Worm (Caenorhabditis elegans) whole organism, young adult: Measurements from ENCODE around the gene srsx-18.

Experiments
- B0336.3 ChIP-seq: fragments of 200-800 bp; sonication (Bioruptor generic); IDR thresholded peaks from 2 replicates; pipeline ENCODE4 v1.3.6; 2022; ENCODE audit warnings: missing genetic modification characterization, missing compliant biosample characterization
- F23B12.7 ChIP-seq: sonication (generic microtip); optimal IDR thresholded peaks from 2 replicates; lab custom pipeline; 2017; ENCODE audit warnings: missing genetic modification characterization, mild to moderate bottlenecking, missing compliant biosample characterization, antibody characterized with exemption, moderate library complexity; ENCODE audit not compliant: insufficient read depth
- F33H1.4 ChIP-seq: fragments of 200-800 bp; sonication (Bioruptor generic); IDR thresholded peaks from 2 replicates; pipeline ENCODE4 v1.3.6; 2022; ENCODE audit warnings: missing genetic modification reagents, missing genetic modification characterization, missing compliant biosample characterization
- F37B4.10 ChIP-seq: fragments of 200-800 bp; sonication (Bioruptor generic); IDR thresholded peaks from 2 replicates; pipeline ENCODE4 v1.3.6; 2022; ENCODE audit warnings: missing genetic modification characterization, missing compliant biosample characterization
- F57A8.1 ChIP-seq: fragments of 200-800 bp; sonication (Bioruptor generic); optimal IDR thresholded peaks from 2 replicates; lab custom pipeline; 2018; ENCODE audit warnings: mild to moderate bottlenecking, missing genetic modification characterization, moderate library complexity, missing compliant biosample characterization
- K11D2.4 ChIP-seq: fragments of 200-800 bp; sonication (Bioruptor generic); IDR thresholded peaks from 2 replicates; pipeline ENCODE4 v1.3.6; 2022; ENCODE audit warnings: missing genetic modification reagents, missing genetic modification characterization, missing compliant biosample characterization
- Y53G8AR.9 ChIP-seq: fragments of 200-800 bp; sonication (Bioruptor generic); conservative IDR thresholded peaks from 2 replicates; pipeline ENCODE4 v1.3.6; 2022; ENCODE audit warnings: missing genetic modification reagents, missing genetic modification characterization, missing compliant biosample characterization
- Y95B8A.8 ChIP-seq: fragments of 200-800 bp; sonication (Bioruptor generic); IDR thresholded peaks from 2 replicates; pipeline ENCODE4 v1.3.6; 2022; ENCODE audit warnings: missing genetic modification reagents, missing genetic modification characterization, missing compliant biosample characterization
- akir-1 ChIP-seq: fragments of 200-800 bp; sonication (Bioruptor generic); optimal IDR thresholded peaks from 2 replicates; lab custom pipeline; 2018; ENCODE audit warnings: mild to moderate bottlenecking, missing genetic modification characterization, moderate library complexity, missing compliant biosample characterization
- attf-6 ChIP-seq: fragments of 200-800 bp; sonication (Bioruptor generic); IDR thresholded peaks from 2 replicates; pipeline ENCODE4 v1.3.6; 2022; ENCODE audit warnings: missing genetic modification reagents, missing genetic modification characterization, missing compliant biosample characterization
- ceh-27 ChIP-seq: fragments of 200-800 bp; sonication (Bioruptor generic); optimal IDR thresholded peaks from 2 replicates; lab custom pipeline; 2018; ENCODE audit warnings: mild to moderate bottlenecking, missing genetic modification characterization, moderate library complexity, missing compliant biosample characterization
- ceh-58 ChIP-seq: fragments of 200-800 bp; sonication (Bioruptor generic); IDR thresholded peaks from 2 replicates; pipeline ENCODE4 v1.3.6; 2022; ENCODE audit warnings: missing genetic modification characterization, missing compliant biosample characterization
- efl-1 ChIP-seq: fragments of 150-350 bp; optimal IDR thresholded peaks from 2 replicates; lab custom pipeline; 2014; ENCODE audit warnings: missing biosample characterization, missing genetic modification reagents, missing genetic modification characterization
- egl-44 ChIP-seq: fragments of 200-800 bp; sonication (Bioruptor generic); IDR thresholded peaks from 2 replicates; pipeline ENCODE4 v1.3.6; 2022; ENCODE audit warnings: missing genetic modification reagents, missing genetic modification characterization, missing compliant biosample characterization
- fkh-3 ChIP-seq: sonication (generic microtip); optimal IDR thresholded peaks from 2 replicates; lab custom pipeline; 2016; ENCODE audit warnings: mild to moderate bottlenecking, missing genetic modification characterization, missing compliant biosample characterization
- him-1 ChIP-seq: sonication (generic microtip); optimal IDR thresholded peaks from 2 replicates; lab custom pipeline; 2016; ENCODE audit warnings: missing genotype, missing genetic modification reagents, missing genetic modification characterization, missing compliant biosample characterization
- hlh-12 ChIP-seq: sonication (generic microtip); optimal IDR thresholded peaks from 2 replicates; lab custom pipeline; 2016; ENCODE audit warnings: missing genetic modification characterization, missing compliant biosample characterization
- lin-54 ChIP-seq: fragments of 200-800 bp; sonication (Bioruptor generic); optimal IDR thresholded peaks from 2 replicates; lab custom pipeline; 2018; ENCODE audit warnings: mild to moderate bottlenecking, missing genetic modification characterization, missing compliant biosample characterization
- lsy-27 ChIP-seq: sonication (generic microtip); optimal IDR thresholded peaks from 2 replicates; lab custom pipeline; 2017; ENCODE audit warnings: missing genetic modification characterization, mild to moderate bottlenecking, missing compliant biosample characterization, antibody characterized with exemption, missing genotype, borderline replicate concordance; ENCODE audit not compliant: insufficient read depth
- madf-10 ChIP-seq: sonication (generic microtip); optimal IDR thresholded peaks from 2 replicates; lab custom pipeline; 2016; ENCODE audit warnings: mild to moderate bottlenecking, missing genetic modification characterization, missing compliant biosample characterization
- madf-8 ChIP-seq: fragments of 200-800 bp; sonication (Bioruptor generic); conservative IDR thresholded peaks from 2 replicates; pipeline ENCODE4 v1.3.6; 2022; ENCODE audit warnings: missing genetic modification reagents, missing genetic modification characterization, missing compliant biosample characterization
- nfya-1 ChIP-seq: sonication (generic microtip); optimal IDR thresholded peaks from 2 replicates; lab custom pipeline; 2017; ENCODE audit warnings: antibody characterized with exemption, missing compliant biosample characterization, missing genetic modification characterization, borderline replicate concordance; ENCODE audit not compliant: insufficient read depth
- nhr-120 ChIP-seq: fragments of 200-800 bp; sonication (Bioruptor generic); IDR thresholded peaks from 2 replicates; pipeline ENCODE4 v1.3.6; 2022; ENCODE audit warnings: missing genetic modification characterization, missing compliant biosample characterization
- nhr-179 ChIP-seq: sonication (generic microtip); optimal IDR thresholded peaks from 2 replicates; lab custom pipeline; 2016; ENCODE audit warnings: mild to moderate bottlenecking, missing genetic modification characterization, missing compliant biosample characterization
- nhr-90 ChIP-seq: sonication (generic microtip); optimal IDR thresholded peaks from 2 replicates; lab custom pipeline; 2016; ENCODE audit warnings: missing genotype, mild to moderate bottlenecking, missing genetic modification characterization, missing compliant biosample characterization
- pbrm-1 ChIP-seq: fragments of 200-800 bp; sonication (Bioruptor generic); IDR thresholded peaks from 2 replicates; pipeline ENCODE4 v1.3.6; 2022; ENCODE audit warnings: missing genetic modification reagents, missing genetic modification characterization, missing compliant biosample characterization
- rcor-1 ChIP-seq: fragments of 200-800 bp; sonication (Bioruptor generic); IDR thresholded peaks from 2 replicates; pipeline ENCODE4 v1.3.6; 2022; ENCODE audit warnings: missing genetic modification reagents, missing genetic modification characterization, missing compliant biosample characterization
- rec-8 ChIP-seq, 2 experiments: sonication (generic microtip); optimal IDR thresholded peaks; 2 replicates each; lab custom pipeline; 2016; ENCODE audit warnings: mild to moderate bottlenecking in 2 of 2, missing genetic modification characterization in 2 of 2, missing genetic modification reagents in 2 of 2, missing genotype in 2 of 2, missing biosample characterization in 1 of 2, missing compliant biosample characterization in 1 of 2, moderate library complexity in 1 of 2
- repo-1 ChIP-seq: sonication (generic microtip); optimal IDR thresholded peaks from 2 replicates; lab custom pipeline; 2017; ENCODE audit warnings: mild to moderate bottlenecking, missing genetic modification characterization, missing compliant biosample characterization
- snpc-3.4 ChIP-seq: sonication (generic microtip); optimal IDR thresholded peaks from 2 replicates; lab custom pipeline; 2017; ENCODE audit warnings: missing genetic modification characterization, mild to moderate bottlenecking, missing compliant biosample characterization, antibody characterized with exemption, moderate library complexity, missing genotype, missing genetic modification reagents
- sptf-2 ChIP-seq: fragments of 200-800 bp; sonication (Bioruptor generic); optimal IDR thresholded peaks from 2 replicates; lab custom pipeline; 2018; ENCODE audit warnings: mild to moderate bottlenecking, missing genetic modification characterization, missing compliant biosample characterization
- unc-62 ChIP-seq: fragments of 150-350 bp; optimal IDR thresholded peaks from 2 replicates; lab custom pipeline; 2014; ENCODE audit warnings: missing biosample characterization, missing genetic modification reagents, missing genetic modification characterization
- xnd-1 ChIP-seq: sonication (generic microtip); optimal IDR thresholded peaks from 2 replicates; lab custom pipeline; 2016; ENCODE audit warnings: missing genotype, missing genetic modification reagents, missing genetic modification characterization, missing compliant biosample characterization
- zfh-2 ChIP-seq: fragments of 200-800 bp; sonication (Bioruptor generic); conservative IDR thresholded peaks from 2 replicates; pipeline ENCODE4 v1.3.6; 2022; ENCODE audit warnings: missing genetic modification reagents, missing genetic modification characterization, missing compliant biosample characterization
- zim-3 ChIP-seq: sonication (generic microtip); optimal IDR thresholded peaks from 2 replicates; lab custom pipeline; 2017; ENCODE audit warnings: mild to moderate bottlenecking, missing genetic modification characterization, moderate library complexity, missing compliant biosample characterization
- ztf-18 ChIP-seq: sonication (generic microtip); optimal IDR thresholded peaks from 2 replicates; lab custom pipeline; 2016; ENCODE audit warnings: missing genotype, mild to moderate bottlenecking, missing genetic modification characterization, missing compliant biosample characterization
- ztf-26 ChIP-seq: sonication (generic microtip); optimal IDR thresholded peaks from 2 replicates; lab custom pipeline; 2017; ENCODE audit warnings: missing genetic modification characterization, missing compliant biosample characterization

Gene srsx-18

ce11 chrV:5922236-5922635 is at the start of gene srsx-18:
Gene srsx-18, plus strand, starts transcription at chrV:5922536.
- no peak for TF ChIP-seq xnd-1
- TF ChIP-seq Y95B8A.8 (GFP tag; lab: Robert Waterston, UW): no peak
- TF ChIP-seq B0336.3 (GFP tag; lab: Robert Waterston, UW): no peak
- no peak for TF ChIP-seq ceh-27 (GFP tag; lab: Kevin White, UChicago)
- TF ChIP-seq Y53G8AR.9 (GFP tag; lab: Robert Waterston, UW): no peak

- TF ChIP-seq ceh-58 (GFP tag; lab: Robert Waterston, UW) (no peak), nhr-179 (tag; lab: Kevin White, UChicago) (no peak), zfh-2 (GFP tag; lab: Robert Waterston, UW) (no peak), zim-3 (tag; lab: Kevin White, UChicago) (no peak), him-1 (tag; lab: Kevin White, UChicago) (no peak), madf-10 (tag; lab: Kevin White, UChicago) (no peak), lin-54 (GFP tag; lab: Kevin White, UChicago) (no peak), hlh-12 (no peak), akir-1 (GFP tag; lab: Kevin White, UChicago) (no peak), fkh-3 (tag; lab: Kevin White, UChicago) (no peak), F37B4.10 (GFP tag; lab: Robert Waterston, UW) (no peak), nhr-120 (GFP tag; lab: Robert Waterston, UW) (no peak), egl-44 (GFP tag; lab: Robert Waterston, UW) (no peak), unc-62 (GFP tag; lab: Kevin White, UChicago) (no peak), repo-1 (tag; lab: Kevin White, UChicago) (no peak), sptf-2 (GFP tag; lab: Kevin White, UChicago) (no peak), snpc-3.4 (tag; lab: Kevin White, UChicago) (no peak), F57A8.1 (no peak), rcor-1 (no peak), nfya-1 (tag; lab: Kevin White, UChicago) (no peak)
Measured at ce11 chrV:5876966-5877365, 45.4 kb upstream of the srsx-18 start.

ce11 chrV:5880064-5880463 is 42.3 kb upstream of the srsx-18 start, which contains the start of gene C02G6.3:
Gene C02G6.3, plus strand, starts transcription at chrV:5880364.
- no peak for TF ChIP-seq rcor-1
- TF ChIP-seq egl-44 (GFP tag; lab: Robert Waterston, UW): no peak
- no peak for TF ChIP-seq ztf-18 (tag; lab: Kevin White, UChicago)
- no peak for TF ChIP-seq F23B12.7 (tag; lab: Kevin White, UChicago)
- no peak for TF ChIP-seq rec-8 (tag; optimal IDR thresholded peaks at IDR 0.05; lab: Kevin White, UChicago)
- TF ChIP-seq lsy-27 (tag; lab: Kevin White, UChicago): no peak

ce11 chrV:5882429-5882828 is 39.9 kb upstream of the srsx-18 start:
- TF ChIP-seq F33H1.4 (GFP tag; lab: Robert Waterston, UW): no peak
- TF ChIP-seq madf-8 (GFP tag; lab: Robert Waterston, UW): no peak
- no peak for TF ChIP-seq snpc-3.4 (tag; lab: Kevin White, UChicago)
- no peak for TF ChIP-seq F57A8.1
- TF ChIP-seq attf-6 (GFP tag; lab: Robert Waterston, UW): no peak
- no peak for TF ChIP-seq pbrm-1
- TF ChIP-seq K11D2.4 (GFP tag; lab: Robert Waterston, UW): no peak
- no peak for TF ChIP-seq ztf-18 (tag; lab: Kevin White, UChicago)
- no peak for TF ChIP-seq lsy-27 (tag; lab: Kevin White, UChicago)
- TF ChIP-seq ztf-26 (tag; lab: Kevin White, UChicago): no peak
- TF ChIP-seq ceh-58 (GFP tag; lab: Robert Waterston, UW): no peak
- TF ChIP-seq nhr-90 (tag; lab: Kevin White, UChicago): no peak
- no peak for TF ChIP-seq xnd-1
- TF ChIP-seq efl-1 (GFP tag; lab: Kevin White, UChicago): no peak
